Fruit fly (Drosophila melanogaster) whole organism, embryonic: ENCODE data around the gene CG5390.

Experiments used
- CG10147 ChIP-seq: fragments of 200-800 bp; sonication (Bioruptor generic); optimal IDR thresholded peaks from 2 replicates; lab custom pipeline; 2019; ENCODE audit warnings: missing biosample characterization, mild to moderate bottlenecking, missing genetic modification characterization, moderate library complexity
- CG10267 ChIP-seq: fragments of 200-800 bp; sonication (Bioruptor generic); optimal IDR thresholded peaks from 2 replicates; lab custom pipeline; 2018; ENCODE audit warnings: missing biosample characterization, mild to moderate bottlenecking, missing genetic modification characterization, moderate library complexity
- CG12391 ChIP-seq: fragments of 200-800 bp; sonication (Bioruptor generic); optimal IDR thresholded peaks from 3 replicates; lab custom pipeline; 2018; ENCODE audit warnings: missing biosample characterization, mild to moderate bottlenecking, missing genetic modification characterization, moderate library complexity
- CG15479 ChIP-seq: fragments of 200-800 bp; sonication (Bioruptor generic); optimal IDR thresholded peaks from 3 replicates; lab custom pipeline; 2019; ENCODE audit warnings: missing biosample characterization, mild to moderate bottlenecking, missing genetic modification characterization, moderate library complexity
- CG18599 ChIP-seq: fragments of 200-800 bp; sonication (Bioruptor generic); optimal IDR thresholded peaks from 3 replicates; lab custom pipeline; 2017; ENCODE audit warnings: missing biosample characterization, missing genetic modification characterization, mild to moderate bottlenecking, moderate library complexity, missing genetic modification reagents
- CG31441 ChIP-seq: fragments of 200-800 bp; sonication (Bioruptor generic); IDR thresholded peaks from 2 replicates; pipeline ENCODE4 v1.3.6; 2022; ENCODE audit warnings: missing biosample characterization, missing genetic modification characterization
- CG33557 ChIP-seq: fragments of 200-800 bp; sonication (Bioruptor generic); optimal IDR thresholded peaks from 2 replicates; lab custom pipeline; 2019; ENCODE audit warnings: missing biosample characterization, mild to moderate bottlenecking, missing genetic modification characterization, moderate library complexity
- CG4617 ChIP-seq: fragments of 200-800 bp; sonication (Bioruptor generic); optimal IDR thresholded peaks from 3 replicates; lab custom pipeline; 2016; ENCODE audit warnings: missing biosample characterization, missing genetic modification characterization, borderline replicate concordance
- CG4730 ChIP-seq: fragments of 200-800 bp; sonication (Bioruptor generic); IDR thresholded peaks from 2 replicates; pipeline ENCODE4 v1.3.6; 2022; ENCODE audit warnings: missing biosample characterization, missing genetic modification characterization
- CG6689 ChIP-seq: fragments of 200-800 bp; sonication (Bioruptor generic); IDR thresholded peaks from 2 replicates; pipeline ENCODE4 v1.3.6; 2022; ENCODE audit warnings: missing biosample characterization, missing genetic modification characterization
- CG8281 ChIP-seq: fragments of 200-800 bp; sonication (Bioruptor generic); optimal IDR thresholded peaks from 2 replicates; lab custom pipeline; 2018; ENCODE audit warnings: missing biosample characterization, mild to moderate bottlenecking, missing genetic modification characterization, moderate library complexity
- CG8359 ChIP-seq: fragments of 200-800 bp; sonication (Bioruptor generic); optimal IDR thresholded peaks from 2 replicates; lab custom pipeline; 2017; ENCODE audit warnings: missing biosample characterization, mild to moderate bottlenecking, missing genetic modification characterization, borderline replicate concordance
- CoRest ChIP-seq: fragments of 200-800 bp; sonication (Bioruptor generic); optimal IDR thresholded peaks from 3 replicates; lab custom pipeline; 2018; ENCODE audit warnings: missing biosample characterization, mild to moderate bottlenecking, missing genetic modification characterization, moderate library complexity
- D19A ChIP-seq: fragments of 200-800 bp; optimal IDR thresholded peaks from 3 replicates; lab custom pipeline; 2019; ENCODE audit warnings: missing biosample characterization, mild to moderate bottlenecking, missing genetic modification characterization, moderate library complexity
- Dbx ChIP-seq: fragments of 200-800 bp; sonication (Bioruptor generic); IDR thresholded peaks from 3 replicates; pipeline ENCODE4 v1.3.6; 2022; ENCODE audit warnings: missing biosample characterization, missing genetic modification characterization
- Dref ChIP-seq: fragments of 200-800 bp; sonication (Bioruptor generic); IDR thresholded peaks from 2 replicates; pipeline ENCODE4 v1.3.6; 2022; ENCODE audit warnings: missing biosample characterization, missing genetic modification characterization
- Med ChIP-seq: fragments of 200-800 bp; sonication (Bioruptor generic); peaks from one replicate; lab custom pipeline; 2016; ENCODE audit warnings: missing biosample characterization, missing genetic modification characterization, mild to moderate bottlenecking, inconsistent platforms, moderate library complexity
- Mes4 ChIP-seq: fragments of 200-800 bp; sonication (Bioruptor generic); optimal IDR thresholded peaks from 2 replicates; lab custom pipeline; 2016; ENCODE audit warnings: missing biosample characterization, missing genetic modification characterization
- Nf-YC ChIP-seq: fragments of 200-800 bp; optimal IDR thresholded peaks from 3 replicates; lab custom pipeline; 2019; ENCODE audit warnings: missing biosample characterization, mild to moderate bottlenecking, missing genetic modification characterization, moderate library complexity
- Scr ChIP-seq: fragments of 200-800 bp; sonication (Bioruptor generic); IDR thresholded peaks from 2 replicates; pipeline ENCODE4 v1.3.6; 2022; ENCODE audit warnings: missing biosample characterization, missing genetic modification characterization; ENCODE audit not compliant: partially characterized antibody
- Sry-δ ChIP-seq: fragments of 200-800 bp; sonication (Bioruptor generic); optimal IDR thresholded peaks from 2 replicates; lab custom pipeline; 2016; ENCODE audit warnings: missing biosample characterization, missing genetic modification characterization
- Tbp ChIP-seq: fragments of >200 bp; optimal IDR thresholded peaks from 2 replicates; lab custom pipeline; 2018; ENCODE audit warnings: missing biosample characterization, missing genetic modification characterization
- Usf ChIP-seq: fragments of 200-800 bp; sonication (Bioruptor generic); optimal IDR thresholded peaks from 2 replicates; lab custom pipeline; 2017; ENCODE audit warnings: missing genotype, missing biosample characterization, missing genetic modification characterization
- bowl ChIP-seq: fragments of 200-800 bp; sonication (Bioruptor generic); IDR thresholded peaks from 2 replicates; pipeline ENCODE4 v1.3.6; 2022; ENCODE audit warnings: missing biosample characterization, missing genetic modification characterization
- emc ChIP-seq: fragments of 200-800 bp; sonication (Bioruptor generic); optimal IDR thresholded peaks from 2 replicates; lab custom pipeline; 2016; ENCODE audit warnings: missing biosample characterization, missing genetic modification characterization
- exex ChIP-seq: fragments of 200-800 bp; sonication (Bioruptor generic); optimal IDR thresholded peaks from 4 replicates; lab custom pipeline; 2018; ENCODE audit warnings: missing biosample characterization, mild to moderate bottlenecking, missing genetic modification characterization, moderate library complexity
- gem ChIP-seq: fragments of 200-800 bp; sonication (Bioruptor generic); optimal IDR thresholded peaks from 2 replicates; lab custom pipeline; 2019; ENCODE audit warnings: missing biosample characterization, mild to moderate bottlenecking, missing genetic modification characterization, moderate library complexity
- gfzf ChIP-seq: fragments of 200-800 bp; sonication (Bioruptor generic); optimal IDR thresholded peaks from 2 replicates; lab custom pipeline; 2016; ENCODE audit warnings: missing biosample characterization, mild to moderate bottlenecking, missing genetic modification characterization, moderate library complexity
- grau ChIP-seq: fragments of 200-800 bp; optimal IDR thresholded peaks from 3 replicates; lab custom pipeline; 2019; ENCODE audit warnings: missing biosample characterization, mild to moderate bottlenecking, missing genetic modification characterization, moderate library complexity
- gro ChIP-seq: fragments of 200-800 bp; sonication (Bioruptor generic); optimal IDR thresholded peaks from 2 replicates; lab custom pipeline; 2016; ENCODE audit warnings: missing biosample characterization, missing genetic modification characterization
- inv ChIP-seq: fragments of 200-800 bp; sonication (Bioruptor generic); IDR thresholded peaks from 2 replicates; pipeline ENCODE4 v1.3.6; 2022; ENCODE audit warnings: missing biosample characterization, missing genetic modification characterization; ENCODE audit not compliant: partially characterized antibody
- phol ChIP-seq: fragments of 200-800 bp; sonication (Bioruptor generic); optimal IDR thresholded peaks from 3 replicates; lab custom pipeline; 2018; ENCODE audit warnings: missing biosample characterization, mild to moderate bottlenecking, missing genetic modification characterization, moderate library complexity
- pnt ChIP-seq: fragments of 200-800 bp; sonication (Bioruptor generic); optimal IDR thresholded peaks from 3 replicates; lab custom pipeline; 2016; ENCODE audit warnings: missing biosample characterization, missing genetic modification characterization
- pzg ChIP-seq: fragments of 200-800 bp; sonication (Bioruptor generic); optimal IDR thresholded peaks from 3 replicates; lab custom pipeline; 2018; ENCODE audit warnings: missing biosample characterization, mild to moderate bottlenecking, missing genetic modification characterization, moderate library complexity
- row ChIP-seq: fragments of 200-800 bp; sonication (Bioruptor generic); IDR thresholded peaks from 3 replicates; pipeline ENCODE4 v1.3.6; 2022; ENCODE audit warnings: missing biosample characterization, missing genetic modification characterization
- stwl ChIP-seq: fragments of 200-800 bp; sonication (Bioruptor generic); optimal IDR thresholded peaks from 3 replicates; lab custom pipeline; 2018; ENCODE audit warnings: missing biosample characterization, mild to moderate bottlenecking, missing genetic modification characterization, moderate library complexity
- tup ChIP-seq: fragments of 200-800 bp; sonication (Bioruptor generic); optimal IDR thresholded peaks from 2 replicates; lab custom pipeline; 2016; ENCODE audit warnings: missing biosample characterization, mild to moderate bottlenecking, missing genetic modification characterization, moderate library complexity
- vvl ChIP-seq: fragments of 200-800 bp; sonication (Bioruptor generic); IDR thresholded peaks from 2 replicates; pipeline ENCODE4 v1.3.6; 2022; ENCODE audit warnings: missing biosample characterization, missing genetic modification characterization

CG5390 gene

DNA sequence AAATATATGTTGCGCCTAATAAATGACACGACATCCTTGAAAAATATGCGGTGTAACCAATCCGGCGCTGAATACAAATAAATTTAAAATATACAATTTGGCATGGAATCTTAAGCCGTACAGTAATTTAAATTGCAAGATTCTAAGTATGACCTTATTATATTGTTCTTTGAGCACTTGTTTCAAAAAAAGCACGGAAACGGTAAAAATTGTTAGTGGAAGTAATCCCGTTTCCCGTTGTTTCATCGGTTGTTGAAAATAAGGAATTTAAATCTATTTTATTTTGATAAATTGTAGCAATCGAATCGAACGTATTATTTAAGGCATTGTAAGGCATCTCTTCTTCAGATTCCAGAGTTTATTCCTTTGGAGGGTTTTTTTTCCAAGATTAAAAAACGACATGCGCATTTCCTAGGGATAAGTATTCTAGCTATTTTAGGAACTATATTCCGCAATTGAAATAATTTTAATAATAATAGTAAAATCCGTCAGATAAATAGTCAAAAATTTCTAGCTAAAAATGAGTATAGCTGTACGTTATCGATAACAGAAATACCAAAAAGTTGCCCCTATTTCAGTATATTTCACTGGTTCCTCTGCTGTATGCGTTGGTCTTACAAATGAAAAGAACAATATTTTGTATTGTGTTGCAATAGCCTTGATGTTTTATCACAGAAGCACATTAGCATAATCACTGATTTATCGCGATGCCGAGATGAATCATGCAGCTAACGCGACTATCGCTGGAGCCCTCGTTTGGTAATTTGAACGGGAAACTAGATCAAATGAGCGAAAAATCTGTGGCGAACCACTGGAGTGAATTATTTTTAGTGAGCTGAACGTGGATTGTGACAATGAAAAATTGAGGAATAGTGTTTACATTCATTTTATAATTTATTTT is 26.9 kb upstream of the CG5390 start, which contains the start of gene GATAd (continued):
- peak; percentile 64 for TF ChIP-seq Tbp (GFP tag; lab: Kevin White, UChicago)
- peak; percentile 69; the same call in 1 of the 2 replicates for TF ChIP-seq vvl (GFP tag; lab: Robert Waterston, UW)
- peak; percentile 60 for TF ChIP-seq Med (GFP tag; lab: Kevin White, UChicago)
- peak; percentile 6 for TF ChIP-seq CG10147
- TF ChIP-seq Scr (GFP tag; lab: Robert Waterston, UW): peak; percentile 37
- peak; percentile 18 for TF ChIP-seq exex (tag; lab: Kevin White, UChicago)
- peak; percentile 64 for TF ChIP-seq CG15479 (GFP tag; lab: Kevin White, UChicago)
- no peak for TF ChIP-seq bowl (GFP tag; lab: Robert Waterston, UW)
- peak; percentile 38 for TF ChIP-seq Nf-YC (tag; lab: Kevin White, UChicago)
- no peak for TF ChIP-seq Mes4 (GFP tag; lab: Kevin White, UChicago)
- TF ChIP-seq CG33557: peak; percentile 12
- TF ChIP-seq gem (tag; lab: Kevin White, UChicago): peak; percentile 26
- peak; percentile 31 for TF ChIP-seq Sry-δ (GFP tag; lab: Kevin White, UChicago)
- TF ChIP-seq stwl: peak; percentile 34
- no peak for TF ChIP-seq CG18599 (GFP tag; lab: Kevin White, UChicago)
- no peak for TF ChIP-seq pnt (GFP tag; lab: Kevin White, UChicago)
- TF ChIP-seq CG8359 (GFP tag; lab: Kevin White, UChicago): no peak
- no peak for TF ChIP-seq Dbx
- TF ChIP-seq CoRest: peak; percentile 24
- peak; percentile 33 for TF ChIP-seq CG10267 (tag; lab: Kevin White, UChicago)
- peak; percentile 19 for TF ChIP-seq grau
- TF ChIP-seq Dref (GFP tag; lab: Robert Waterston, UW): peak; percentile 62
- peak; percentile 63; the same call in 2 of the 3 replicates for TF ChIP-seq row
- peak; percentile 77 for TF ChIP-seq CG4617 (GFP tag; lab: Kevin White, UChicago)
- peak; percentile 6; the same call in 1 of the 2 replicates for TF ChIP-seq CG6689 (GFP tag; lab: Robert Waterston, UW)
- no peak for TF ChIP-seq Usf (GFP tag; lab: Kevin White, UChicago)
- no peak for TF ChIP-seq CG31441 (GFP tag; lab: Robert Waterston, UW)
- peak; percentile 20; the same call in 1 of the 2 replicates for TF ChIP-seq inv (GFP tag; lab: Robert Waterston, UW)
- no peak for TF ChIP-seq emc
- TF ChIP-seq CG4730: no peak
- TF ChIP-seq phol (tag; lab: Kevin White, UChicago): peak; percentile 13
- TF ChIP-seq gfzf (GFP tag; lab: Kevin White, UChicago): peak; percentile 58
- peak; percentile 79 for TF ChIP-seq CG8281
- TF ChIP-seq CG12391: peak; percentile 29
- TF ChIP-seq gro (GFP tag; lab: Kevin White, UChicago): no peak
- peak; percentile 2 for TF ChIP-seq D19A (tag; lab: Kevin White, UChicago)
- peak; percentile 62 for TF ChIP-seq pzg (GFP tag; lab: Kevin White, UChicago)
- TF ChIP-seq tup (GFP tag; lab: Kevin White, UChicago): no peak
